Fruit fly (Drosophila melanogaster): ENCODE data around the gene neo.
A peak's percentile ranks its signal among the peaks of the same experiment; 100 is the strongest.

Gene neo

DNA sequence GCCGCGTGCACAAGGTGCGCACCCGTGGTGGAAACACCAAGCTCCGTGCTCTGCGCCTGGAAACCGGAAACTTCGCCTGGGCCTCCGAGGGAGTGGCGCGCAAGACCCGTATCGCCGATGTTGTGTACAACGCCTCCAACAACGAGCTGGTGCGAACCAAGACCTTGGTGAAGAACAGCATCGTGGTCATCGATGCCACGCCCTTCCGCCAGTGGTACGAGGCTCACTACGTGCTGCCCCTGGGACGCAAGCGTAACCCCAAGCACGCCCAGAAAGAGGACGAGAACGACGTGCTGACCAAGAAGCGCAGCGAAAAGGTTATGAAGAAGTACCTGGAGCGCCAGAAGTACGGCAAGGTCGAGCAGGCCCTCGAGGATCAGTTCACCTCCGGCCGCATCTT lies 43.9 kb downstream of the neo start:
- no peak for TF ChIP-seq Hr96 (GFP tag; optimal IDR thresholded peaks at IDR 0.05)
- no peak for TF ChIP-seq ovo (GFP tag; optimal IDR thresholded peaks at IDR 0.05)

DNA sequence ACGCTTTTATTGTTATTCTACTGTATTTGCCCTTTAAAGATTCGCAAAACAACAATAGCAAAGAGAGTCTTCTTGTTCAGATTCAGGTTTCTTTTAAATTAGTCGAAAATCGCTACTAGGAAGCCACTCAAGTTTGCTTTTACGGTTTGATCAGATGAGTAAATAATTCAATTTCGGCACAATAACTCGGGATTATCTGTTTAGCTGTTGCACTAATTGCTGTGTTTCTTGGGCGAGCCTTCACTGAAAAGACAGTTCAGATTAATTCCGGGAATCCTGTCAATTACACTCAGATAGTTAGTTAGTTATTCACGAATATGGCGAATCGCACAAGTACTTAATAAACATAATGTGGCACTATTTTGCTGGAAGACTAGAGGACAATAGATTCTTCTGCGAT lies 47.8 kb downstream of the neo start:
- TF ChIP-seq cnc (optimal IDR thresholded peaks at IDR 0.05) (no peak), Clk (GFP tag; optimal IDR thresholded peaks at IDR 0.05) (no peak), bab1 (GFP tag; optimal IDR thresholded peaks at IDR 0.05) (no peak), kay (GFP tag; ENCODE audit: borderline replicate concordance) (no peak), CG1620 (GFP tag; optimal IDR thresholded peaks at IDR 0.05) (no peak), CG11617 (GFP tag; optimal IDR thresholded peaks at IDR 0.05) (no peak), CG33017 (tag; optimal IDR thresholded peaks at IDR 0.05) (no peak), CG7101 (tag; optimal IDR thresholded peaks at IDR 0.05) (no peak), pad (GFP tag; optimal IDR thresholded peaks at IDR 0.05) (no peak), Mnt (GFP tag; optimal IDR thresholded peaks at IDR 0.05) (no peak), tj (GFP tag; optimal IDR thresholded peaks at IDR 0.05) (no peak), Crg-1 (GFP tag; optimal IDR thresholded peaks at IDR 0.05) (no peak), CG12768 (GFP tag; optimal IDR thresholded peaks at IDR 0.05) (no peak), ovo (GFP tag; optimal IDR thresholded peaks at IDR 0.05) (no peak), toe (GFP tag; optimal IDR thresholded peaks at IDR 0.05) (no peak), CG14711 (tag; optimal IDR thresholded peaks at IDR 0.05) (no peak), CG7045 (GFP tag; optimal IDR thresholded peaks at IDR 0.05) (no peak), Hr96 (GFP tag; optimal IDR thresholded peaks at IDR 0.05) (no peak), CG5204 (GFP tag; optimal IDR thresholded peaks at IDR 0.05) (no peak), cic (GFP tag; optimal IDR thresholded peaks at IDR 0.05) (no peak)

DNA sequence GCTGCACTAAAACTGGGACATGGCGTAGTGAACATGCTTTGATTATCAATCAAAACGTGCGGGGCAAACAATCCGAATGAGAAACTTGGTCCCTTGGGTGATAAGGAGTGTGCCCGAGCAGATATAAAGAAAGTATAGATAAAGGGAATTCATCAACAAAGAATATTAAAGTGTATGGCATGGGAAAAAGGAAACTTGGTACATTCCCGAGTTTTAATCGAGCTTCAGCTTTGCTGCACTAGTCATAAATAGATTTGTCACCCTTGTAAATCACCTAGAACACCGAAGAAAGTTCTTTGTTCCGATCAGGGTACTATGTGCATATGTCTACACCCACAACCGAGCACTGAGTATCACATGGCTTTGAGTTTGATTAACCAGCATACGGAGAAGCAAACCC lies 48.5 kb downstream of the neo start:
- peak; percentile 26 for TF ChIP-seq cic (GFP tag; optimal IDR thresholded peaks at IDR 0.05)
- peak; percentile 7 for TF ChIP-seq Mnt (GFP tag; optimal IDR thresholded peaks at IDR 0.05)
- TF ChIP-seq Crg-1 (GFP tag; optimal IDR thresholded peaks at IDR 0.05) = no peak
- TF ChIP-seq CG7101 (tag; optimal IDR thresholded peaks at IDR 0.05) = no peak

DNA sequence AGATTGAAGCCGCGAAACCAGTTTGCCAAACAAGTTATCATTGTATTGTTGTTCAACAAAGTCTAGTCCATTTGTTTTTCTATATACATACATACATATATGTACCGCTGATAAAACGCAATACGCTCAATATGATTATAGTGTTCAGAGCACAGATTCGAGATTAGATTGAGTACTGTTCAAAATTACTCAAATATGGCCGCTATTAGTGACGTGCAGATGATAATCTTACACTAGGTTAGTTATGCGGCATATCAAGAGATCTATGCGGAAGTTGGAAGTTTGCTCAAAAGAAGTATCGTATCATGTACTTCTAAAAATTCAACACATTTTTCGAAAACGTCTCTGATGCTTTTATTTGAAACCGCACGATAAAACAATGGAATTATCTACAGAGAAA lies 49.0 kb downstream of the neo start:
- TF ChIP-seq CG14711 (tag; optimal IDR thresholded peaks at IDR 0.05) = no peak
- no peak for TF ChIP-seq Mnt (GFP tag; optimal IDR thresholded peaks at IDR 0.05)
- TF ChIP-seq cic (GFP tag; optimal IDR thresholded peaks at IDR 0.05) = no peak
- TF ChIP-seq Hr96 (GFP tag; optimal IDR thresholded peaks at IDR 0.05) = no peak
- no peak for TF ChIP-seq bab1 (GFP tag; optimal IDR thresholded peaks at IDR 0.05)
- TF ChIP-seq kay (GFP tag; ENCODE audit: borderline replicate concordance) = no peak
- TF ChIP-seq toe (GFP tag; optimal IDR thresholded peaks at IDR 0.05) = no peak
- no peak for TF ChIP-seq cnc (optimal IDR thresholded peaks at IDR 0.05)
- TF ChIP-seq CG11617 (GFP tag; optimal IDR thresholded peaks at IDR 0.05) = no peak
- TF ChIP-seq CG7045 (GFP tag; optimal IDR thresholded peaks at IDR 0.05) = no peak

DNA sequence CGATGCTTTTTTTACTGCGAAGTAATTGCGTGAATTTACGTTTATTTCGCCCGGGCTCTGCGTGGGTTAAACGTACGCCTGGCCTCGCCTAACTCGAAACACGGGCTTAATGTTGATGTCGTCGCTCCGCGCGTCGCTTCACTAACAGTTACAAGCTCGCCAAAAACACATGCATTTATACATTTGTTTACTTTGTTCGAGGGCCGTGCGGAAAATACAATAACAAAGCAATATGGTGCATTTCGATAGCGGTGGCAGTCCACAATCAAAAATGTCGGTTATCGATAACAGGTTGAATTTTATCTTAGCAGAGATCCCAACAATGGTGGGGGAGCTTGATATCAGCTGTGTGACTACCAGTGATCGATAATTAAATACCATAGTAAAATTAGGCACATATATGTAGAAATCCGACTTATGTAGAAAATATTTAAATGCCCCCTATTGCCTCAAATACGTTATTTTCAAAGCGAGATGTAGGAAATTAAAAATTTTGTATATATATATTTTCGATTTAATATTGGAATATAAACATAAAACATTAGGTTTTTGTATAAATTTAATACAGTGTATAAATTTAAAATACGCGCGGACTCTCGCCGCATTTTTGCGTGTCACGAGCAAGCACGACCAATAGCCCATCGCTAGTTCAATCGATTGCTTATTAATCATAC lies 49.9 kb downstream of the neo start, which contains the start of gene Zip99C:
TSS of gene Zip99C (minus strand) at position 220 of the 674 bp plus-strand sequence.
- TF ChIP-seq kay (GFP tag; ENCODE audit: borderline replicate concordance) = peak; percentile 100
- peak; percentile 28 for TF ChIP-seq bab1 (GFP tag; optimal IDR thresholded peaks at IDR 0.05)
- TF ChIP-seq CG5204 (GFP tag; optimal IDR thresholded peaks at IDR 0.05) = no peak
- peak; percentile 14 for TF ChIP-seq CG7045 (GFP tag; optimal IDR thresholded peaks at IDR 0.05)
- peak; percentile 20 for TF ChIP-seq ovo (GFP tag; optimal IDR thresholded peaks at IDR 0.05)
- TF ChIP-seq cnc (optimal IDR thresholded peaks at IDR 0.05) = no peak
- peak; percentile 21 for TF ChIP-seq CG7101 (tag; optimal IDR thresholded peaks at IDR 0.05)
- TF ChIP-seq toe (GFP tag; optimal IDR thresholded peaks at IDR 0.05) = no peak
- peak; percentile 36 for TF ChIP-seq CG11617 (GFP tag; optimal IDR thresholded peaks at IDR 0.05)
- TF ChIP-seq CG12768 (GFP tag; optimal IDR thresholded peaks at IDR 0.05) = no peak
- TF ChIP-seq Mnt (GFP tag; optimal IDR thresholded peaks at IDR 0.05) = peak; percentile 90
- TF ChIP-seq tj (GFP tag; optimal IDR thresholded peaks at IDR 0.05) = no peak
- peak; percentile 29 for TF ChIP-seq CG14711 (tag; optimal IDR thresholded peaks at IDR 0.05)
- peak; percentile 57 for TF ChIP-seq CG1620 (GFP tag; optimal IDR thresholded peaks at IDR 0.05)
- no peak for TF ChIP-seq CG33017 (tag; optimal IDR thresholded peaks at IDR 0.05)
- TF ChIP-seq pad (GFP tag; optimal IDR thresholded peaks at IDR 0.05) = peak; percentile 32
- TF ChIP-seq Hr96 (GFP tag; optimal IDR thresholded peaks at IDR 0.05) = no peak
- peak; percentile 1 for TF ChIP-seq Crg-1 (GFP tag; optimal IDR thresholded peaks at IDR 0.05)
- TF ChIP-seq Clk (GFP tag; optimal IDR thresholded peaks at IDR 0.05) = no peak
- peak; percentile 42 for TF ChIP-seq cic (GFP tag; optimal IDR thresholded peaks at IDR 0.05)

DNA sequence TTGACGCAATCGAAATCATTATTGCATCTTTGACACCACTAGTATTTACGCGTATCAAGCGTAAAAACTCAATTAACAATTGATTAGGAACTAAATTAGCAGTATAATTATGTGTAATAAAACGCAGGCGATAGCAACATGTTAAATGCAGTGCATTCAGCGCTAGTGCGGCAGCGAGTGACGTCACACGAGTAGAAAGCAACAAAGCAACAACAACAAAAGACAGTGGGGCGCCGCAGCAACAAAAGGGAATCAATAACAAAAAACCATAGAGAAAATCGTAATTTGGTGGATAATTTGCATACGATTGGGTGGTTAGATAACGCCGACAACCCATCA lies 50.4 kb downstream of the neo start, which contains the start of gene CG34133:
TSS of gene CG34133 (plus strand) at position 16 of the 339 bp plus-strand sequence.
- TF ChIP-seq Clk (GFP tag; optimal IDR thresholded peaks at IDR 0.05) = no peak
- no peak for TF ChIP-seq CG11617 (GFP tag; optimal IDR thresholded peaks at IDR 0.05)
- no peak for TF ChIP-seq pad (GFP tag; optimal IDR thresholded peaks at IDR 0.05)
